Fruit fly (Drosophila melanogaster): ENCODE data around the gene CG32425.

The CG32425 gene

dm6 chr3L:20540182-20540974 is 43.3 kb downstream of the CG32425 start, which contains the start of gene Rcd2:
Rcd2 (minus strand) TSS chr3L:20540417.
- TF ChIP-seq CG12605 (GFP tag; IDR thresholded peaks at IDR 0.05) (0 out of 2 replicates have a peak, but pooled peaks have one; percentile 37), CG9948 (tag; optimal IDR thresholded peaks at IDR 0.05) (peak; percentile 73), D1 (tag; optimal IDR thresholded peaks at IDR 0.05) (peak; percentile 83), CG10348 (GFP tag; IDR thresholded peaks at IDR 0.05) (no peak), CG32121 (GFP tag; IDR thresholded peaks at IDR 0.05) (peak; percentile 87), gl (tag; optimal IDR thresholded peaks at IDR 0.05) (peak; percentile 52), Ets98B (GFP tag; IDR thresholded peaks at IDR 0.05) (peak; percentile 74; the same call in 1 of the 2 replicates), CG17806 (tag; optimal IDR thresholded peaks at IDR 0.05) (peak; percentile 72), fd96Ca (GFP tag; IDR thresholded peaks at IDR 0.05) (peak; percentile 32; the same call in 1 of the 3 replicates), CG8159 (tag; optimal IDR thresholded peaks at IDR 0.05) (peak; percentile 83), Snoo (tag; optimal IDR thresholded peaks at IDR 0.05) (peak; percentile 73), Pif1A (GFP tag; optimal IDR thresholded peaks at IDR 0.05) (peak; percentile 82), CG14655 (GFP tag; optimal IDR thresholded peaks at IDR 0.05) (peak; percentile 76), CG4496 (GFP tag; IDR thresholded peaks at IDR 0.05) (peak; percentile 69), CG34367 (tag; optimal IDR thresholded peaks at IDR 0.05) (peak; percentile 56), CG15710 (tag; optimal IDR thresholded peaks at IDR 0.05) (peak; percentile 68), CG13204 (GFP tag; optimal IDR thresholded peaks at IDR 0.05) (no peak), CG8301 (tag; optimal IDR thresholded peaks at IDR 0.05) (peak; percentile 82), EcR (GFP tag; optimal IDR thresholded peaks at IDR 0.05) (peak; percentile 63), Pif1B (GFP tag; optimal IDR thresholded peaks at IDR 0.05) (peak; percentile 82), rn (GFP tag; IDR thresholded peaks at IDR 0.05) (peak; percentile 47)

- TF ChIP-seq D1 (tag; optimal IDR thresholded peaks at IDR 0.05), result peak; percentile 41
- no peak for TF ChIP-seq CG10348 (GFP tag; IDR thresholded peaks at IDR 0.05)
- TF ChIP-seq CG14655 (GFP tag; optimal IDR thresholded peaks at IDR 0.05), result no peak
- no peak for TF ChIP-seq CG32121 (GFP tag; IDR thresholded peaks at IDR 0.05)
- TF ChIP-seq CG8301 (tag; optimal IDR thresholded peaks at IDR 0.05), result no peak
Observed at dm6 chr3L:20540975-20541951, 44.1 kb downstream of the CG32425 start.

- TF ChIP-seq CG4496 (GFP tag; IDR thresholded peaks at IDR 0.05) (no peak), EcR (GFP tag; optimal IDR thresholded peaks at IDR 0.05) (no peak), Pif1B (GFP tag; optimal IDR thresholded peaks at IDR 0.05) (no peak), CG13204 (GFP tag; optimal IDR thresholded peaks at IDR 0.05) (no peak), CG10348 (GFP tag; IDR thresholded peaks at IDR 0.05) (no peak), CG8301 (tag; optimal IDR thresholded peaks at IDR 0.05) (no peak), Pif1A (GFP tag; optimal IDR thresholded peaks at IDR 0.05) (no peak), CG34367 (tag; optimal IDR thresholded peaks at IDR 0.05) (no peak), gl (tag; optimal IDR thresholded peaks at IDR 0.05) (no peak), CG15710 (tag; optimal IDR thresholded peaks at IDR 0.05) (no peak), D1 (tag; optimal IDR thresholded peaks at IDR 0.05) (no peak), fd96Ca (GFP tag; IDR thresholded peaks at IDR 0.05) (no peak), CG17806 (tag; optimal IDR thresholded peaks at IDR 0.05) (no peak), CG12605 (GFP tag; IDR thresholded peaks at IDR 0.05) (no peak)
Observed at dm6 chr3L:20548201-20548854, 51.2 kb downstream of the CG32425 start.

dm6 chr3L:20549358-20549757 is 52.2 kb downstream of the CG32425 start:
- TF ChIP-seq rn (GFP tag; IDR thresholded peaks at IDR 0.05) (no peak), CG10348 (GFP tag; IDR thresholded peaks at IDR 0.05) (no peak), CG9948 (tag; optimal IDR thresholded peaks at IDR 0.05) (peak; percentile 77), EcR (GFP tag; optimal IDR thresholded peaks at IDR 0.05) (peak; percentile 20), CG34367 (tag; optimal IDR thresholded peaks at IDR 0.05) (peak; percentile 77), CG8159 (tag; optimal IDR thresholded peaks at IDR 0.05) (peak; percentile 77), gl (tag; optimal IDR thresholded peaks at IDR 0.05) (peak; percentile 54), CG13204 (GFP tag; optimal IDR thresholded peaks at IDR 0.05) (peak; percentile 28), D1 (tag; optimal IDR thresholded peaks at IDR 0.05) (peak; percentile 45), CG4496 (GFP tag; IDR thresholded peaks at IDR 0.05) (no peak), CG15710 (tag; optimal IDR thresholded peaks at IDR 0.05) (peak; percentile 70), CG8301 (tag; optimal IDR thresholded peaks at IDR 0.05) (peak; percentile 53), Snoo (tag; optimal IDR thresholded peaks at IDR 0.05) (peak; percentile 72), CG14655 (GFP tag; optimal IDR thresholded peaks at IDR 0.05) (peak; percentile 64), CG17806 (tag; optimal IDR thresholded peaks at IDR 0.05) (peak; percentile 84), fd96Ca (GFP tag; IDR thresholded peaks at IDR 0.05) (no peak), CG32121 (GFP tag; IDR thresholded peaks at IDR 0.05) (no peak), CG12605 (GFP tag; IDR thresholded peaks at IDR 0.05) (0 out of 2 replicates have a peak, but pooled peaks have one; percentile 27), Pif1B (GFP tag; optimal IDR thresholded peaks at IDR 0.05) (peak; percentile 41), Ets98B (GFP tag; IDR thresholded peaks at IDR 0.05) (no peak), Pif1A (GFP tag; optimal IDR thresholded peaks at IDR 0.05) (peak; percentile 42)
